Worm (Caenorhabditis elegans): ENCODE measurements around the gene snf-10.
A peak's percentile ranks its signal among the peaks of the same experiment; 100 is the strongest.

The snf-10 gene

ce11 chrV:10395173-10395766 is 45.4 kb downstream of the snf-10 start, which contains the start of the genes col-151 and ugt-1:
TSS of gene col-151 (minus strand) at chrV:10395223.
TSS of gene ugt-1 (plus strand) at chrV:10395663.
- TF ChIP-seq sma-9 (GFP tag; optimal IDR thresholded peaks at IDR 0.05) (no peak), sma-9 (tag; optimal IDR thresholded peaks at IDR 0.05) (no peak), blmp-1 (tag; optimal IDR thresholded peaks at IDR 0.05; ENCODE audit: insufficient read depth) (no peak), peb-1 (tag; optimal IDR thresholded peaks at IDR 0.05) (no peak), nhr-6 (tag; optimal IDR thresholded peaks at IDR 0.05) (no peak), lin-13 (GFP tag; optimal IDR thresholded peaks at IDR 0.05) (no peak), egl-27 (tag; optimal IDR thresholded peaks at IDR 0.05) (no peak), fos-1 (tag; optimal IDR thresholded peaks at IDR 0.05) (peak; percentile 25), C34F6.9 (tag; optimal IDR thresholded peaks at IDR 0.05) (no peak)

DNA sequence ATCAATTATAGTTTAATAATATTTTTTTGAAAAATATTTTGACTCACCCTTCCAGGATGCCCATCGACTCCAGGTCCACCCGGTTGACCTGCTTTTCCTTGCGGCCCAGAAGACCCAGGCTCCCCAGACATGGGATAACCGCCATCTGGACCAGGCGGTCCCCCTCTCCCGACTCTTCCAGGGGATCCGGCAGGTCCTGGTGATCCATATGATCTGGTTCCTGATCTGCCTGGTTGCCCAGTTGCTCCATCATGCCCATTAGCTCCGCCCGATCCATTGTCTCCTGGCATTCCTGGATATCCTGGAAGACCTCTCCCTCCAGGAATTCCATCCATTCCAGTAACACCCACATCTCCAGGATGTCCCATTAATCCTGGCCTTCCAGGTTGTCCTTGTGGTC is 46.9 kb downstream of the snf-10 start:
- peak; percentile 74 for TF ChIP-seq Y55F3AM.14 (GFP tag; optimal IDR thresholded peaks at IDR 0.05)
- no peak for TF ChIP-seq R02D3.7 (tag; optimal IDR thresholded peaks at IDR 0.05)
